Worm (Caenorhabditis elegans) whole organism, young adult: ENCODE measurements around the gene ecps-2.
A peak's percentile ranks its signal among the peaks of the same experiment; 100 is the strongest.

ENCODE experiments used
- B0035.1 ChIP-seq: sonication (generic microtip); optimal IDR thresholded peaks from 2 replicates; lab custom pipeline; 2016; ENCODE audit warnings: missing genetic modification characterization, mild to moderate bottlenecking, missing compliant biosample characterization, missing genotype, missing genetic modification reagents
- B0336.3 ChIP-seq: fragments of 200-800 bp; sonication (Bioruptor generic); IDR thresholded peaks from 2 replicates; pipeline ENCODE4 v1.3.6; 2022; ENCODE audit warnings: missing genetic modification characterization, missing compliant biosample characterization
- D2030.7 ChIP-seq: fragments of 200-800 bp; sonication (Bioruptor generic); IDR thresholded peaks from 2 replicates; pipeline ENCODE4 v1.3.6; 2022; ENCODE audit warnings: missing genetic modification reagents, missing genetic modification characterization, missing compliant biosample characterization
- F22D6.2 ChIP-seq: sonication (generic microtip); optimal IDR thresholded peaks from 2 replicates; lab custom pipeline; 2016; ENCODE audit warnings: mild to moderate bottlenecking, missing genetic modification characterization, missing compliant biosample characterization
- F33H1.4 ChIP-seq: fragments of 200-800 bp; sonication (Bioruptor generic); IDR thresholded peaks from 2 replicates; pipeline ENCODE4 v1.3.6; 2022; ENCODE audit warnings: missing genetic modification reagents, missing genetic modification characterization, missing compliant biosample characterization
- F37B4.10 ChIP-seq: fragments of 200-800 bp; sonication (Bioruptor generic); IDR thresholded peaks from 2 replicates; pipeline ENCODE4 v1.3.6; 2022; ENCODE audit warnings: missing genetic modification characterization, missing compliant biosample characterization
- F49E8.2 ChIP-seq: sonication (generic microtip); optimal IDR thresholded peaks from 3 replicates; lab custom pipeline; 2017; ENCODE audit warnings: missing genetic modification characterization, mild to moderate bottlenecking, missing compliant biosample characterization, antibody characterized with exemption, moderate library complexity; ENCODE audit not compliant: insufficient read depth
- Y67H2A.10 ChIP-seq: fragments of 200-800 bp; sonication (Bioruptor generic); conservative IDR thresholded peaks from 2 replicates; pipeline ENCODE4 v1.3.6; 2022; ENCODE audit warnings: missing genetic modification reagents, missing genetic modification characterization, missing compliant biosample characterization
- Y79H2A.3 ChIP-seq: fragments of 200-800 bp; sonication (Bioruptor generic); conservative IDR thresholded peaks from 2 replicates; pipeline ENCODE4 v1.3.6; 2022; ENCODE audit warnings: missing genetic modification reagents, missing genetic modification characterization, missing compliant biosample characterization
- Y95B8A.8 ChIP-seq: fragments of 200-800 bp; sonication (Bioruptor generic); IDR thresholded peaks from 2 replicates; pipeline ENCODE4 v1.3.6; 2022; ENCODE audit warnings: missing genetic modification reagents, missing genetic modification characterization, missing compliant biosample characterization
- aptf-2 ChIP-seq: fragments of 200-800 bp; sonication (Bioruptor generic); conservative IDR thresholded peaks from 2 replicates; pipeline ENCODE4 v1.3.6; 2022; ENCODE audit warnings: missing genetic modification reagents, missing genetic modification characterization, missing compliant biosample characterization
- attf-5 ChIP-seq: fragments of 200-800 bp; sonication (Bioruptor generic); optimal IDR thresholded peaks from 2 replicates; lab custom pipeline; 2018; ENCODE audit warnings: mild to moderate bottlenecking, missing genetic modification characterization, missing compliant biosample characterization
- ccch-3 ChIP-seq: fragments of 200-800 bp; sonication (Bioruptor generic); optimal IDR thresholded peaks from 2 replicates; lab custom pipeline; 2018; ENCODE audit warnings: mild to moderate bottlenecking, missing genetic modification characterization, missing compliant biosample characterization
- cebp-1 ChIP-seq, 2 experiments: fragments of 200-800 bp in 1 of 2; sonication (Bioruptor generic) in 1 of 2; sonication (generic microtip) in 1 of 2; IDR thresholded peaks in 1 of 2; optimal IDR thresholded peaks in 1 of 2; 2 replicates each; pipeline versions ENCODE4 v1.3.6 to Lab custom; 2017 to 2022; ENCODE audit warnings: missing compliant biosample characterization in 2 of 2, missing genetic modification characterization in 2 of 2, mild to moderate bottlenecking in 1 of 2, missing genetic modification reagents in 1 of 2, moderate library complexity in 1 of 2
- ceh-27 ChIP-seq: fragments of 200-800 bp; sonication (Bioruptor generic); optimal IDR thresholded peaks from 2 replicates; lab custom pipeline; 2018; ENCODE audit warnings: mild to moderate bottlenecking, missing genetic modification characterization, moderate library complexity, missing compliant biosample characterization
- ceh-58 ChIP-seq: fragments of 200-800 bp; sonication (Bioruptor generic); IDR thresholded peaks from 2 replicates; pipeline ENCODE4 v1.3.6; 2022; ENCODE audit warnings: missing genetic modification characterization, missing compliant biosample characterization
- efl-1 ChIP-seq: fragments of 150-350 bp; optimal IDR thresholded peaks from 2 replicates; lab custom pipeline; 2014; ENCODE audit warnings: missing biosample characterization, missing genetic modification reagents, missing genetic modification characterization
- fkh-3 ChIP-seq: sonication (generic microtip); optimal IDR thresholded peaks from 2 replicates; lab custom pipeline; 2016; ENCODE audit warnings: mild to moderate bottlenecking, missing genetic modification characterization, missing compliant biosample characterization
- hlh-26 ChIP-seq: fragments of 200-800 bp; sonication (Bioruptor generic); conservative IDR thresholded peaks from 2 replicates; pipeline ENCODE4 v1.3.6; 2022; ENCODE audit warnings: missing genetic modification reagents, missing genetic modification characterization, missing compliant biosample characterization
- hrde-1 ChIP-seq: sonication (generic microtip); optimal IDR thresholded peaks from 2 replicates; lab custom pipeline; 2016; ENCODE audit warnings: missing genetic modification characterization, mild to moderate bottlenecking, missing compliant biosample characterization, moderate library complexity, missing genotype, missing genetic modification reagents, borderline replicate concordance
- hsf-1 ChIP-seq: fragments of 200-800 bp; sonication (Bioruptor generic); IDR thresholded peaks from 2 replicates; pipeline ENCODE4 v1.3.6; 2022; ENCODE audit warnings: missing genetic modification reagents, missing genetic modification characterization, missing compliant biosample characterization
- let-607 ChIP-seq, 2 experiments: fragments of 200-800 bp in 1 of 2; sonication (Bioruptor generic) in 1 of 2; sonication (generic microtip) in 1 of 2; optimal IDR thresholded peaks; 2 replicates each; lab custom pipeline; 2016 to 2018; ENCODE audit warnings: mild to moderate bottlenecking in 2 of 2, missing compliant biosample characterization in 2 of 2, missing genetic modification characterization in 2 of 2, moderate library complexity in 2 of 2, missing genotype in 1 of 2
- lin-54 ChIP-seq: fragments of 200-800 bp; sonication (Bioruptor generic); optimal IDR thresholded peaks from 2 replicates; lab custom pipeline; 2018; ENCODE audit warnings: mild to moderate bottlenecking, missing genetic modification characterization, missing compliant biosample characterization
- lir-1 ChIP-seq: fragments of 200-800 bp; sonication (Bioruptor generic); conservative IDR thresholded peaks from 2 replicates; pipeline ENCODE4 v1.3.6; 2022; ENCODE audit warnings: missing genetic modification reagents, missing genetic modification characterization, missing compliant biosample characterization
- lsl-1 ChIP-seq: fragments of 200-800 bp; sonication (Bioruptor generic); optimal IDR thresholded peaks from 2 replicates; lab custom pipeline; 2018; ENCODE audit warnings: mild to moderate bottlenecking, missing genetic modification characterization, moderate library complexity, missing compliant biosample characterization
- madf-10 ChIP-seq: sonication (generic microtip); optimal IDR thresholded peaks from 2 replicates; lab custom pipeline; 2016; ENCODE audit warnings: mild to moderate bottlenecking, missing genetic modification characterization, missing compliant biosample characterization
- madf-3 ChIP-seq: fragments of 200-800 bp; sonication (Bioruptor generic); IDR thresholded peaks from 2 replicates; pipeline ENCODE4 v1.3.6; 2022; ENCODE audit warnings: missing genetic modification reagents, missing genetic modification characterization, missing compliant biosample characterization
- madf-6 ChIP-seq: fragments of 200-800 bp; sonication (Bioruptor generic); IDR thresholded peaks from 2 replicates; pipeline ENCODE4 v1.3.6; 2022; ENCODE audit warnings: missing genetic modification reagents, missing genetic modification characterization, missing compliant biosample characterization
- nhr-179 ChIP-seq: sonication (generic microtip); optimal IDR thresholded peaks from 2 replicates; lab custom pipeline; 2016; ENCODE audit warnings: mild to moderate bottlenecking, missing genetic modification characterization, missing compliant biosample characterization
- repo-1 ChIP-seq: sonication (generic microtip); optimal IDR thresholded peaks from 2 replicates; lab custom pipeline; 2017; ENCODE audit warnings: mild to moderate bottlenecking, missing genetic modification characterization, missing compliant biosample characterization
- tlf-1 ChIP-seq: fragments of 200-800 bp; sonication (Bioruptor generic); optimal IDR thresholded peaks from 2 replicates; lab custom pipeline; 2018; ENCODE audit warnings: mild to moderate bottlenecking, missing genetic modification characterization, missing compliant biosample characterization
- unc-62 ChIP-seq: fragments of 150-350 bp; optimal IDR thresholded peaks from 2 replicates; lab custom pipeline; 2014; ENCODE audit warnings: missing biosample characterization, missing genetic modification reagents, missing genetic modification characterization
- xnd-1 ChIP-seq: sonication (generic microtip); optimal IDR thresholded peaks from 2 replicates; lab custom pipeline; 2016; ENCODE audit warnings: missing genotype, missing genetic modification reagents, missing genetic modification characterization, missing compliant biosample characterization

The ecps-2 gene

DNA sequence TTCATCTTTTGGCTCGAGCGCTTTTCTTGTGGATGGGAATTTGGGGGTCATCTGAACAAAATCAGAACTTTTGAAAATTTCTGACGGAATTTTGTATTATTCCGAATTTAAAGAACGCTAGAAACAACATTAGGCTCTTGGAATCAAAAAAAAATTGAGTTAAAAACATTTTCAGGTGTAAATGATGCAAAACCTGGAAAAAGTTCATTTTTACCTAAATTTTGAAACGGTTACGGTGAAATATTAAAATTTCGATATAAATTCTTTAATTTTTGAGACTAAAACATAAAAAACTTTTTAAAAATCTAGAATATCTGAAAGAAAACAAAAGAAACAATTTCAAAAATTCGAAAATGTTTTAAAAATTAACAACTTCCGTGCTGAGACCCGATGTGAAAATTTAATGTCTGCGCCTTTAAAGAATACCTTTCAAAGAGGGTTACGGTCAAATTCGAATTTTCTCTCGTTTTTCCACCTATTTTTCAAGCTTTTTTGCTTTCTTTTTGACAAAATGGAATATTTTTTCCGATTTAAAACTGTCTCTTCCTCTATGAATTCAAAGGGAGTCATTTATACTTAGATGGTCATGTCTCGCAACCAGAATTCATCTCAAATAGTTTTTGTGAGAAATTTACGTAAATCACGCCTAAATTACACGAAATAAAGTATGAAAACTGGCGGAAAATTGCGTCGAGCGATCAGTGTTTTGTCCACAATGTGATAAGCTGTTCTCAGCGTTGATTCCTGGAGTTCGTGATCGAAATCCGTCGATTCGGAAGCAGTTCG lies at the start of gene ecps-2, which contains the start of gene H04D03.2:
ecps-2 (plus strand) TSS at position 736 of the 786 bp plus-strand sequence.
H04D03.2 (minus strand) TSS at position 51 of the 786 bp plus-strand sequence.
- TF ChIP-seq efl-1 (GFP tag; lab: Kevin White, UChicago) (peak; percentile 25), F33H1.4 (GFP tag; lab: Robert Waterston, UW) (peak; percentile 82), attf-5 (no peak), lsl-1 (GFP tag; lab: Kevin White, UChicago) (peak; percentile 82), madf-6 (GFP tag; lab: Robert Waterston, UW) (peak; percentile 85), xnd-1 (tag; lab: Kevin White, UChicago) (peak; percentile 72), D2030.7 (0 out of 2 replicates have a peak, but pooled peaks have one; percentile 10), lin-54 (GFP tag; lab: Kevin White, UChicago) (peak; percentile 56), Y67H2A.10 (GFP tag; lab: Robert Waterston, UW) (no peak)

- TF ChIP-seq ceh-27 (GFP tag; lab: Kevin White, UChicago) (no peak), madf-3 (no peak), B0035.1 (tag; lab: Kevin White, UChicago) (no peak), hsf-1 (GFP tag; lab: Robert Waterston, UW) (no peak), B0336.3 (GFP tag; lab: Robert Waterston, UW) (no peak), Y79H2A.3 (GFP tag; lab: Robert Waterston, UW) (no peak), ccch-3 (no peak), aptf-2 (GFP tag; lab: Robert Waterston, UW) (no peak), Y95B8A.8 (GFP tag; lab: Robert Waterston, UW) (no peak), ceh-58 (GFP tag; lab: Robert Waterston, UW) (no peak), hrde-1 (no peak), cebp-1 (GFP tag; IDR thresholded peaks at IDR 0.05; lab: Robert Waterston, UW) (no peak), cebp-1 (tag; optimal IDR thresholded peaks at IDR 0.05; lab: Kevin White, UChicago) (no peak), hlh-26 (GFP tag; lab: Robert Waterston, UW) (no peak), nhr-179 (no peak)
Observed at ce11 chrIII:10395990-10396389, 46.9 kb upstream of the ecps-2 start, which contains the start of gene M03C11.1. TSS of gene M03C11.1 (minus strand) at chrIII:10396090.

DNA sequence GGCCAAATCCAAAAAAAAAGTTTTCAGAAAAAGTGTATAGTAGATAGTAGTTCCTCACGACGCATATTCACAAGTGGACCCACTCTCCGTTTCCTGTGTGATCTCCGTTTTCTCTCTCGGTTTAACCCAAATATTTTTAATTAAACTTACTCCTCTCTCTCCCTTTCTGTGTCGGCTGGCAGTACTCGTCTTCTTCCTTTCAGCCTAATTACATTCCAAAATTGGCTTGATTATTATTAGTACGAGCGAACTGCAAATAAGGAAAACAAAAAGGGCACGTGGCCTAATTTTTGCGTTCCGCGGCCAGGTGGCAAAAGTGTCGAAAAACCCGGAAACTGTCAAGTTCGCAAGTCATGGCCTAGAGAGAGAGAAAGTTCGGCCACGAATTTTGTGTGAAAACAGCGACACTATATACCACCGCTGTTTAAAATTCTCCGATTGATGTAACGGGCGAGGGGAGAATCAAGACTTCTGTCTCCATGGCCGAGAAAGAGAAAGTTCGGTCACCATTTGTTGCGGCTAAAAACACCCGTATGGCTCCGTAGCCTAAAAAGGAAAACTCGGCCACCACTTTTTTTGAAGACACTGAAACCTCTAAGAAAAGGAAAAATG lies 45.9 kb upstream of the ecps-2 start:
- TF ChIP-seq lir-1 (GFP tag; lab: Robert Waterston, UW) (no peak), Y79H2A.3 (GFP tag; lab: Robert Waterston, UW) (no peak), F22D6.2 (no peak), unc-62 (GFP tag; lab: Kevin White, UChicago) (no peak), madf-10 (tag; lab: Kevin White, UChicago) (no peak), tlf-1 (no peak), repo-1 (tag; lab: Kevin White, UChicago) (no peak), hrde-1 (no peak), F37B4.10 (GFP tag; lab: Robert Waterston, UW) (no peak), fkh-3 (tag; lab: Kevin White, UChicago) (no peak), let-607 (tag; optimal IDR thresholded peaks at IDR 0.05; lab: Kevin White, UChicago) (no peak), F49E8.2 (tag; lab: Kevin White, UChicago) (no peak)
